Fruit fly (Drosophila melanogaster) whole organism, wandering third instar larva: Measurements from ENCODE around the gene CycK.

Experiments
- Abd-B ChIP-seq: fragments of >200 bp; optimal IDR thresholded peaks from 2 replicates; lab custom pipeline; 2017; ENCODE audit warnings: missing biosample characterization, missing genetic modification characterization
- CG32264 ChIP-seq: fragments of 200-800 bp; sonication (Bioruptor generic); optimal IDR thresholded peaks from 2 replicates; lab custom pipeline; 2016; ENCODE audit warnings: missing biosample characterization, missing genetic modification characterization
- CG9705 ChIP-seq: fragments of 200-800 bp; sonication (Bioruptor generic); optimal IDR thresholded peaks from 2 replicates; lab custom pipeline; 2018; ENCODE audit warnings: missing biosample characterization, mild to moderate bottlenecking, missing genetic modification characterization
- CrebA ChIP-seq: fragments of 200-800 bp; sonication (Bioruptor generic); optimal IDR thresholded peaks from 2 replicates; lab custom pipeline; 2016; ENCODE audit warnings: missing biosample characterization, mild to moderate bottlenecking, missing genetic modification characterization, borderline replicate concordance
- Dfd ChIP-seq: fragments of >200 bp; optimal IDR thresholded peaks from 2 replicates; lab custom pipeline; 2017; ENCODE audit warnings: missing biosample characterization, missing genetic modification characterization
- Dif ChIP-seq: fragments of 200-275, 200-300 bp; sonication (Bioruptor generic); optimal IDR thresholded peaks from 2 replicates; lab custom pipeline; 2018; ENCODE audit warnings: missing biosample characterization, missing genetic modification characterization; ENCODE audit not compliant: partially characterized antibody
- GATAd ChIP-seq: sonication (Bioruptor generic); optimal IDR thresholded peaks from 2 replicates; lab custom pipeline; 2016; ENCODE audit warnings: missing biosample characterization, missing genetic modification characterization
- HLH106 ChIP-seq: fragments of 200-800 bp; optimal IDR thresholded peaks from 3 replicates; lab custom pipeline; 2019; ENCODE audit warnings: missing biosample characterization, mild to moderate bottlenecking, missing genetic modification characterization, moderate library complexity
- Hnf4 ChIP-seq: fragments of 200-800 bp; sonication (Bioruptor generic); optimal IDR thresholded peaks from 2 replicates; lab custom pipeline; 2016; ENCODE audit warnings: missing biosample characterization, mild to moderate bottlenecking, missing genetic modification characterization
- Hr78 ChIP-seq: fragments of >200 bp; optimal IDR thresholded peaks from 2 replicates; lab custom pipeline; 2017; ENCODE audit warnings: missing biosample characterization, missing genetic modification characterization
- Hr83 ChIP-seq: fragments of 200-300 bp; sonication (Bioruptor generic); optimal IDR thresholded peaks from 2 replicates; lab custom pipeline; 2016; ENCODE audit warnings: missing biosample characterization, mild to moderate bottlenecking, missing genetic modification characterization, moderate library complexity; ENCODE audit not compliant: poor library complexity, severe bottlenecking
- Jra ChIP-seq: sonication (Bioruptor generic); optimal IDR thresholded peaks from 2 replicates; lab custom pipeline; 2016; ENCODE audit warnings: missing biosample characterization, missing genetic modification characterization
- Mio ChIP-seq: sonication (Bioruptor generic); optimal IDR thresholded peaks from 2 replicates; lab custom pipeline; 2016; ENCODE audit warnings: missing biosample characterization, missing genetic modification characterization
- Myc ChIP-seq: fragments of >200 bp; optimal IDR thresholded peaks from 2 replicates; lab custom pipeline; 2017
- N ChIP-seq: fragments of >200 bp; optimal IDR thresholded peaks from 2 replicates; lab custom pipeline; 2018; ENCODE audit warnings: missing biosample characterization, missing external identifiers, missing genetic modification characterization
- OdsH ChIP-seq: fragments of 200-800 bp; sonication (Bioruptor generic); optimal IDR thresholded peaks from 2 replicates; lab custom pipeline; 2016; ENCODE audit warnings: missing biosample characterization, mild to moderate bottlenecking, missing genetic modification characterization
- Rel ChIP-seq, 2 experiments: fragments of 200-800 bp; sonication (Bioruptor generic) in 1 of 2; optimal IDR thresholded peaks; 2 replicates in 1 of 2; 3 replicates in 1 of 2; lab custom pipeline; 2016 to 2019; ENCODE audit warnings: mild to moderate bottlenecking in 2 of 2, missing biosample characterization in 2 of 2, missing genetic modification characterization in 2 of 2, moderate library complexity in 1 of 2
- Sp1 ChIP-seq: fragments of 200-800 bp; sonication (Bioruptor generic); optimal IDR thresholded peaks from 3 replicates; lab custom pipeline; 2019; ENCODE audit warnings: missing biosample characterization, mild to moderate bottlenecking, missing genetic modification characterization, moderate library complexity
- Vsx2 ChIP-seq: fragments of 200-300, 225-300 bp; sonication (Bioruptor generic); optimal IDR thresholded peaks from 2 replicates; lab custom pipeline; 2018; ENCODE audit warnings: missing biosample characterization, missing genetic modification characterization; ENCODE audit not compliant: partially characterized antibody
- br ChIP-seq: fragments of 200-800 bp; sonication (Bioruptor generic); optimal IDR thresholded peaks from 2 replicates; lab custom pipeline; 2016; ENCODE audit warnings: missing biosample characterization, missing genetic modification characterization
- brk ChIP-seq: fragments of 200-800 bp; sonication (Bioruptor generic); optimal IDR thresholded peaks from 2 replicates; lab custom pipeline; 2016; ENCODE audit warnings: missing biosample characterization, mild to moderate bottlenecking, missing genetic modification characterization
- dl ChIP-seq, 2 experiments: fragments of 175-275, 200-275 bp in 1 of 2; fragments of 200-275 bp in 1 of 2; sonication (Bioruptor generic); optimal IDR thresholded peaks; lab custom pipeline; 2018; ENCODE audit warnings: mild to moderate bottlenecking in 2 of 2, missing biosample characterization in 2 of 2, missing genetic modification characterization in 2 of 2, moderate library complexity in 2 of 2; ENCODE audit not compliant: partially characterized antibody in 2 of 2, insufficient read depth in 1 of 2
- dmrt93B ChIP-seq: fragments of 200-800 bp; sonication (Bioruptor generic); optimal IDR thresholded peaks from 2 replicates; lab custom pipeline; 2018; ENCODE audit warnings: missing biosample characterization, mild to moderate bottlenecking, missing genetic modification characterization
- dsf ChIP-seq: sonication (Bioruptor generic); optimal IDR thresholded peaks from 2 replicates; lab custom pipeline; 2016; ENCODE audit warnings: missing biosample characterization, missing genetic modification characterization, borderline replicate concordance
- ey ChIP-seq: fragments of 200-800 bp; sonication (Bioruptor generic); optimal IDR thresholded peaks from 2 replicates; lab custom pipeline; 2016; ENCODE audit warnings: missing biosample characterization, missing genetic modification characterization
- foxo ChIP-seq, 2 experiments: fragments of 200-800 bp; sonication (Bioruptor generic); optimal IDR thresholded peaks; 2 replicates in 1 of 2; 3 replicates in 1 of 2; lab custom pipeline; 2016 to 2017; ENCODE audit warnings: missing biosample characterization in 2 of 2, missing genetic modification characterization in 2 of 2
- fru ChIP-seq: fragments of 200-800 bp; sonication (Bioruptor generic); optimal IDR thresholded peaks from 3 replicates; lab custom pipeline; 2016; ENCODE audit warnings: missing biosample characterization, mild to moderate bottlenecking, missing genetic modification characterization
- h ChIP-seq: fragments of 200-800 bp; sonication (Bioruptor generic); optimal IDR thresholded peaks from 3 replicates; lab custom pipeline; 2016; ENCODE audit warnings: missing biosample characterization, mild to moderate bottlenecking, missing genetic modification characterization
- jim ChIP-seq: fragments of 175-275, 200-325 bp; sonication (Bioruptor generic); optimal IDR thresholded peaks from 2 replicates; lab custom pipeline; 2016; ENCODE audit warnings: missing biosample characterization, mild to moderate bottlenecking, missing genetic modification characterization
- lola ChIP-seq: fragments of >200 bp; optimal IDR thresholded peaks from 2 replicates; lab custom pipeline; 2017; ENCODE audit warnings: missing biosample characterization, missing genetic modification characterization
- pan ChIP-seq: fragments of >200 bp; optimal IDR thresholded peaks from 2 replicates; lab custom pipeline; 2017
- psq ChIP-seq: fragments of 200-800 bp; sonication (Bioruptor generic); optimal IDR thresholded peaks from 3 replicates; lab custom pipeline; 2017; ENCODE audit warnings: missing biosample characterization, mild to moderate bottlenecking, missing genetic modification characterization, moderate library complexity
- rgr ChIP-seq: fragments of 200-800 bp; sonication (Bioruptor generic); optimal IDR thresholded peaks from 3 replicates; lab custom pipeline; 2016; ENCODE audit warnings: missing biosample characterization, mild to moderate bottlenecking, missing genetic modification characterization
- sage ChIP-seq: fragments of 200-800 bp; sonication (Bioruptor generic); optimal IDR thresholded peaks from 2 replicates; lab custom pipeline; 2016; ENCODE audit warnings: missing biosample characterization, mild to moderate bottlenecking, missing genetic modification characterization
- sv ChIP-seq: fragments of 200-800 bp; sonication (Bioruptor generic); optimal IDR thresholded peaks from 3 replicates; lab custom pipeline; 2016; ENCODE audit warnings: missing biosample characterization, missing genetic modification characterization
- tai ChIP-seq: sonication (Bioruptor generic); optimal IDR thresholded peaks from 2 replicates; lab custom pipeline; 2016; ENCODE audit warnings: missing biosample characterization, missing genetic modification characterization
- usp ChIP-seq: fragments of >200 bp; optimal IDR thresholded peaks from 2 replicates; lab custom pipeline; 2017; ENCODE audit warnings: missing biosample characterization, missing genetic modification characterization
- woc ChIP-seq: sonication (Bioruptor generic); optimal IDR thresholded peaks from 2 replicates; lab custom pipeline; 2016; ENCODE audit warnings: missing biosample characterization, mild to moderate bottlenecking, missing genetic modification characterization

CycK gene

dm6 chr2L:22129581-22130300 is at the start of gene CycK:
CycK (minus strand) TSS chr2L:22130142.
- TF ChIP-seq CG9705 (GFP tag; lab: Kevin White, UChicago): no peak
- no peak for TF ChIP-seq psq (GFP tag; lab: Kevin White, UChicago)
- TF ChIP-seq HLH106 (tag; lab: Kevin White, UChicago): peak; percentile 43
- TF ChIP-seq br (GFP tag; lab: Kevin White, UChicago): no peak
- TF ChIP-seq Sp1: no peak
- no peak for TF ChIP-seq Rel (GFP tag; optimal IDR thresholded peaks at IDR 0.05; lab: Kevin White, UChicago)
- TF ChIP-seq Rel (tag; optimal IDR thresholded peaks at IDR 0.05; lab: Kevin White, UChicago): peak; percentile 8
- TF ChIP-seq sv: no peak
- TF ChIP-seq foxo (GFP tag; optimal IDR thresholded peaks at IDR 0.05; lab: Kevin White, UChicago): peak in 1 of 2 experiments; percentile 3
- no peak for TF ChIP-seq usp
- no peak for TF ChIP-seq CG32264
- no peak for TF ChIP-seq OdsH
- TF ChIP-seq brk: no peak
- no peak for TF ChIP-seq lola (GFP tag; lab: Kevin White, UChicago)
- no peak for TF ChIP-seq h (GFP tag; lab: Kevin White, UChicago)
- no peak for TF ChIP-seq Vsx2 (GFP tag; lab: Kevin White, UChicago)
- TF ChIP-seq Jra (GFP tag; lab: Kevin White, UChicago): no peak
- no peak for TF ChIP-seq dsf (GFP tag; lab: Kevin White, UChicago)
- peak; percentile 65 for TF ChIP-seq N (GFP tag; lab: Kevin White, UChicago)
- peak; percentile 53 for TF ChIP-seq Myc (lab: Kevin White, UChicago)
- no peak for TF ChIP-seq tai (GFP tag; lab: Kevin White, UChicago)
- TF ChIP-seq dl (GFP tag; optimal IDR thresholded peaks at IDR 0.05; lab: Kevin White, UChicago; ENCODE audit: insufficient read depth in 1 of 2, partially characterized antibody in 2 of 2): no peak
- TF ChIP-seq Mio: no peak
- TF ChIP-seq Hnf4 (GFP tag; lab: Kevin White, UChicago): peak; percentile 32
- no peak for TF ChIP-seq CrebA (GFP tag; lab: Kevin White, UChicago)
- no peak for TF ChIP-seq fru (GFP tag; lab: Kevin White, UChicago)
- TF ChIP-seq Hr83 (GFP tag; lab: Kevin White, UChicago): no peak
- no peak for TF ChIP-seq rgr (GFP tag; lab: Kevin White, UChicago)
- no peak for TF ChIP-seq Hr78 (GFP tag; lab: Kevin White, UChicago)
- TF ChIP-seq GATAd (GFP tag; lab: Kevin White, UChicago): no peak
- TF ChIP-seq pan: no peak
- no peak for TF ChIP-seq Dfd (GFP tag; lab: Kevin White, UChicago)
- TF ChIP-seq Abd-B (GFP tag; lab: Kevin White, UChicago): no peak
- TF ChIP-seq ey: no peak
- no peak for TF ChIP-seq dmrt93B (GFP tag; lab: Kevin White, UChicago)
- peak; percentile 74 for TF ChIP-seq woc (GFP tag; lab: Kevin White, UChicago)
- no peak for TF ChIP-seq jim
- no peak for TF ChIP-seq sage
- TF ChIP-seq Dif (GFP tag; lab: Kevin White, UChicago): no peak

dm6 chr2L:22176398-22176797 is 46.5 kb upstream of the CycK start:
- TF ChIP-seq GATAd (GFP tag; lab: Kevin White, UChicago) (no peak), dmrt93B (GFP tag; lab: Kevin White, UChicago) (no peak), Hr78 (GFP tag; lab: Kevin White, UChicago) (no peak), Mio (no peak), lola (GFP tag; lab: Kevin White, UChicago) (no peak)
